Worm (Caenorhabditis elegans) whole organism, L4 larva: Measurements from ENCODE around the gene acs-3.

Experiments
- D1046.2 ChIP-seq: fragments of 200-800 bp; sonication (Bioruptor generic); IDR thresholded peaks from 2 replicates; pipeline ENCODE4 v1.3.6; 2022; ENCODE audit warnings: missing genetic modification characterization, missing compliant biosample characterization
- F26F4.8 ChIP-seq: fragments of 200-800 bp; sonication (Bioruptor generic); conservative IDR thresholded peaks from 2 replicates; pipeline ENCODE4 v1.3.6; 2022; ENCODE audit warnings: missing genetic modification characterization, missing compliant biosample characterization
- F37D6.2 ChIP-seq: sonication (generic microtip); optimal IDR thresholded peaks from 2 replicates; lab custom pipeline; 2016; ENCODE audit warnings: mild to moderate bottlenecking, missing genetic modification characterization, missing compliant biosample characterization
- F44E2.7 ChIP-seq: fragments of 200-800 bp; sonication (Bioruptor generic); IDR thresholded peaks from 2 replicates; pipeline ENCODE4 v2.1.2; 2022; ENCODE audit warnings: missing genetic modification characterization, missing compliant biosample characterization
- F49E8.2 ChIP-seq: sonication (generic microtip); optimal IDR thresholded peaks from 2 replicates; lab custom pipeline; 2016; ENCODE audit warnings: missing compliant biosample characterization, mild to moderate bottlenecking, missing genetic modification characterization, borderline replicate concordance
- T20F7.1 ChIP-seq: fragments of 200-800 bp; sonication (Bioruptor generic); optimal IDR thresholded peaks from 2 replicates; lab custom pipeline; 2018; ENCODE audit warnings: mild to moderate bottlenecking, missing genetic modification characterization, missing compliant biosample characterization
- T26A8.4 ChIP-seq: fragments of 200-800 bp; sonication (Bioruptor generic); IDR thresholded peaks from 2 replicates; pipeline ENCODE4 v1.3.6; 2022; ENCODE audit warnings: missing genetic modification characterization, missing compliant biosample characterization
- Y105C5A.15 ChIP-seq: fragments of 200-800 bp; sonication (Bioruptor generic); IDR thresholded peaks from 2 replicates; pipeline ENCODE4 v1.3.6; 2022; ENCODE audit warnings: missing genetic modification characterization, missing compliant biosample characterization
- Y5F2A.4 ChIP-seq: fragments of 200-800 bp; sonication (Bioruptor generic); optimal IDR thresholded peaks from 2 replicates; lab custom pipeline; 2018; ENCODE audit warnings: mild to moderate bottlenecking, missing genetic modification characterization, missing compliant biosample characterization
- Y75B8A.6 ChIP-seq: fragments of 200-800 bp; sonication (Bioruptor generic); IDR thresholded peaks from 2 replicates; pipeline ENCODE4 v1.3.6; 2022; ENCODE audit warnings: missing genetic modification reagents, missing genetic modification characterization, missing compliant biosample characterization
- ZK337.2 ChIP-seq: fragments of 200-800 bp; sonication (Bioruptor generic); IDR thresholded peaks from 2 replicates; pipeline ENCODE4 v1.3.6; 2022; ENCODE audit warnings: missing genetic modification reagents, missing genetic modification characterization, missing compliant biosample characterization
- aha-1 ChIP-seq: fragments of 150-350 bp; peaks from one replicate; lab custom pipeline; 2014; ENCODE audit warnings: missing biosample characterization, missing genetic modification characterization
- ama-1 ChIP-seq: fragments of 150-350 bp; optimal IDR thresholded peaks from 2 replicates; lab custom pipeline; 2014; ENCODE audit warnings: inconsistent platforms, mixed read lengths
- arid-1 ChIP-seq: fragments of 200-800 bp; sonication (Bioruptor generic); conservative IDR thresholded peaks from 2 replicates; pipeline ENCODE4 v1.3.6; 2022; ENCODE audit warnings: missing genetic modification reagents, missing genetic modification characterization, missing compliant biosample characterization
- ceh-28 ChIP-seq: fragments of 150-350 bp; optimal IDR thresholded peaks from 2 replicates; lab custom pipeline; 2014; ENCODE audit warnings: missing biosample characterization, missing genetic modification reagents, missing genetic modification characterization
- ceh-32 ChIP-seq: sonication (generic microtip); optimal IDR thresholded peaks from 2 replicates; lab custom pipeline; 2016; ENCODE audit warnings: mild to moderate bottlenecking, missing genetic modification characterization, missing compliant biosample characterization; ENCODE audit not compliant: poor library complexity
- ceh-62 ChIP-seq: sonication (generic microtip); optimal IDR thresholded peaks from 2 replicates; lab custom pipeline; 2017; ENCODE audit warnings: missing biosample characterization, missing genetic modification characterization
- ces-1 ChIP-seq: fragments of 150-350 bp; sonication (generic microtip); optimal IDR thresholded peaks from 4 replicates; lab custom pipeline; 2014; ENCODE audit warnings: missing biosample characterization, missing genetic modification reagents, missing genetic modification characterization
- daf-12 ChIP-seq: fragments of 150-350 bp; optimal IDR thresholded peaks from 2 replicates; lab custom pipeline; 2014; ENCODE audit warnings: missing biosample characterization, missing genetic modification reagents, missing genetic modification characterization
- daf-16 ChIP-seq, 3 experiments: sonication (generic microtip); optimal IDR thresholded peaks; 2 replicates each; lab custom pipeline; 2016 to 2017; ENCODE audit warnings: missing genetic modification characterization in 3 of 3, missing genetic modification reagents in 3 of 3, mild to moderate bottlenecking in 2 of 3, missing compliant biosample characterization in 2 of 3, missing biosample characterization in 1 of 3, moderate library complexity in 1 of 3
- daf-19 ChIP-seq: fragments of 200-800 bp; sonication (Bioruptor generic); conservative IDR thresholded peaks from 2 replicates; pipeline ENCODE4 v1.3.6; 2022; ENCODE audit warnings: missing genetic modification characterization, missing compliant biosample characterization
- daf-8 ChIP-seq: fragments of 200-800 bp; sonication (Bioruptor generic); IDR thresholded peaks from 2 replicates; pipeline ENCODE4 v1.3.6; 2022; ENCODE audit warnings: missing genetic modification characterization, missing compliant biosample characterization
- dmd-6 ChIP-seq: fragments of 200-800 bp; sonication (Bioruptor generic); IDR thresholded peaks from 2 replicates; pipeline ENCODE4 v1.3.6; 2022; ENCODE audit warnings: missing genetic modification reagents, missing genetic modification characterization, missing compliant biosample characterization
- dmd-9 ChIP-seq: fragments of 200-800 bp; sonication (Bioruptor generic); IDR thresholded peaks from 2 replicates; pipeline ENCODE4 v1.3.6; 2022; ENCODE audit warnings: missing genetic modification reagents, missing genetic modification characterization, missing compliant biosample characterization
- dve-1 ChIP-seq: sonication (generic microtip); optimal IDR thresholded peaks from 2 replicates; lab custom pipeline; 2017; ENCODE audit warnings: antibody characterized with exemption, mild to moderate bottlenecking, missing genetic modification characterization, missing compliant biosample characterization; ENCODE audit not compliant: insufficient read depth
- fkh-10 ChIP-seq: fragments of 150-350 bp; optimal IDR thresholded peaks from 2 replicates; lab custom pipeline; 2014; ENCODE audit warnings: missing biosample characterization, missing genetic modification reagents, missing genetic modification characterization
- gei-8 ChIP-seq: fragments of 200-800 bp; sonication (Bioruptor generic); optimal IDR thresholded peaks from 2 replicates; lab custom pipeline; 2018; ENCODE audit warnings: mild to moderate bottlenecking, missing genetic modification characterization, missing compliant biosample characterization
- hif-1 ChIP-seq, 2 experiments: sonication (generic microtip); optimal IDR thresholded peaks; 2 replicates each; lab custom pipeline; 2016 to 2017; ENCODE audit warnings: missing compliant biosample characterization in 2 of 2, missing genetic modification characterization in 2 of 2, missing genetic modification reagents in 2 of 2, missing genotype in 2 of 2, mild to moderate bottlenecking in 1 of 2
- hlh-30 ChIP-seq: sonication (generic microtip); optimal IDR thresholded peaks from 2 replicates; lab custom pipeline; 2017; ENCODE audit warnings: antibody characterized with exemption, mild to moderate bottlenecking, missing genetic modification characterization, missing compliant biosample characterization; ENCODE audit not compliant: insufficient read depth
- hmg-1.1 ChIP-seq: fragments of 200-800 bp; sonication (Bioruptor generic); IDR thresholded peaks from 2 replicates; pipeline ENCODE4 v1.3.6; 2022; ENCODE audit warnings: missing genetic modification reagents, missing genetic modification characterization, missing compliant biosample characterization
- lim-7 ChIP-seq: fragments of 200-800 bp; sonication (Bioruptor generic); IDR thresholded peaks from 2 replicates; pipeline ENCODE4 v1.3.6; 2022; ENCODE audit warnings: missing genetic modification characterization, missing compliant biosample characterization
- lin-1 ChIP-seq: fragments of 200-800 bp; sonication (Bioruptor generic); IDR thresholded peaks from 2 replicates; pipeline ENCODE4 v1.3.6; 2022; ENCODE audit warnings: missing genetic modification reagents, missing genetic modification characterization, missing compliant biosample characterization
- lin-15B ChIP-seq: fragments of 150-350 bp; sonication (generic microtip); optimal IDR thresholded peaks from 3 replicates; lab custom pipeline; 2014; ENCODE audit warnings: missing biosample characterization, missing genetic modification characterization
- mdl-1 ChIP-seq, 2 experiments: fragments of 150-350 bp in 1 of 2; sonication (generic microtip) in 1 of 2; optimal IDR thresholded peaks; 2 replicates each; lab custom pipeline; 2014 to 2017; ENCODE audit warnings: missing biosample characterization in 2 of 2, missing genetic modification characterization in 2 of 2
- mdt-29 ChIP-seq: fragments of 200-800 bp; sonication (Bioruptor generic); IDR thresholded peaks from 2 replicates; pipeline ENCODE4 v1.3.6; 2022; ENCODE audit warnings: missing genetic modification reagents, missing genetic modification characterization, missing compliant biosample characterization
- mep-1 ChIP-seq: fragments of 150-350 bp; sonication (generic microtip); optimal IDR thresholded peaks from 3 replicates; lab custom pipeline; 2014; ENCODE audit warnings: missing biosample characterization, missing genetic modification characterization
- mxl-2 ChIP-seq: fragments of 200-800 bp; sonication (Bioruptor generic); conservative IDR thresholded peaks from 2 replicates; pipeline ENCODE4 v1.3.6; 2022; ENCODE audit warnings: missing genetic modification reagents, missing genetic modification characterization, missing compliant biosample characterization
- nhr-102 ChIP-seq: sonication (generic microtip); optimal IDR thresholded peaks from 2 replicates; lab custom pipeline; 2016; ENCODE audit warnings: mild to moderate bottlenecking, missing genetic modification characterization, moderate library complexity, missing compliant biosample characterization
- nhr-11 ChIP-seq: fragments of 150-350 bp; optimal IDR thresholded peaks from 2 replicates; lab custom pipeline; 2014; ENCODE audit warnings: missing biosample characterization, missing genetic modification characterization
- nhr-111 ChIP-seq: fragments of 200-800 bp; sonication (Bioruptor generic); optimal IDR thresholded peaks from 2 replicates; lab custom pipeline; 2018; ENCODE audit warnings: mild to moderate bottlenecking, missing genetic modification characterization, missing compliant biosample characterization
- nhr-41 ChIP-seq: fragments of 200-800 bp; sonication (Bioruptor generic); IDR thresholded peaks from 2 replicates; pipeline ENCODE4 v1.3.6; 2022; ENCODE audit warnings: missing genetic modification reagents, missing genetic modification characterization, missing compliant biosample characterization
- nhr-6 ChIP-seq: fragments of 150-350 bp; optimal IDR thresholded peaks from 2 replicates; lab custom pipeline; 2014; ENCODE audit warnings: missing biosample characterization, missing genetic modification characterization
- php-3 ChIP-seq: fragments of 200-800 bp; sonication (Bioruptor generic); IDR thresholded peaks from 2 replicates; pipeline ENCODE4 v1.3.6; 2022; ENCODE audit warnings: missing genetic modification reagents, missing genetic modification characterization, missing compliant biosample characterization
- pqm-1 ChIP-seq: sonication (generic microtip); optimal IDR thresholded peaks from 2 replicates; lab custom pipeline; 2017; ENCODE audit warnings: missing biosample characterization, missing genetic modification characterization
- spr-1 ChIP-seq: sonication (generic microtip); optimal IDR thresholded peaks from 2 replicates; lab custom pipeline; 2016; ENCODE audit warnings: mild to moderate bottlenecking, missing genetic modification characterization, missing compliant biosample characterization
- tag-97 ChIP-seq: fragments of 200-800 bp; sonication (Bioruptor generic); IDR thresholded peaks from 2 replicates; pipeline ENCODE4 v1.3.6; 2022; ENCODE audit warnings: missing genetic modification characterization, missing compliant biosample characterization
- unc-62 ChIP-seq, 3 experiments: fragments of 150-350 bp in 1 of 3; sonication (generic microtip); optimal IDR thresholded peaks in 2 of 3; peaks in 1 of 3; 1 replicate in 1 of 3; 2 replicates in 2 of 3; lab custom pipeline; 2014 to 2017; ENCODE audit warnings: missing biosample characterization in 3 of 3, missing genetic modification characterization in 3 of 3, missing genetic modification reagents in 3 of 3, missing genotype in 1 of 3
- zag-1 ChIP-seq: fragments of 150-350 bp; optimal IDR thresholded peaks from 2 replicates; lab custom pipeline; 2014; ENCODE audit warnings: missing biosample characterization, missing genetic modification characterization
- zip-2 ChIP-seq: fragments of 150-350 bp; optimal IDR thresholded peaks from 2 replicates; lab custom pipeline; 2014; ENCODE audit warnings: missing biosample characterization, missing genetic modification characterization
- ztf-11 ChIP-seq: fragments of 150-350 bp; optimal IDR thresholded peaks from 2 replicates; lab custom pipeline; 2014; ENCODE audit warnings: missing biosample characterization, missing genetic modification characterization
- ztf-7 ChIP-seq: fragments of 150-350 bp; optimal IDR thresholded peaks from 2 replicates; lab custom pipeline; 2014; ENCODE audit warnings: missing biosample characterization, missing genetic modification characterization

Gene acs-3

DNA sequence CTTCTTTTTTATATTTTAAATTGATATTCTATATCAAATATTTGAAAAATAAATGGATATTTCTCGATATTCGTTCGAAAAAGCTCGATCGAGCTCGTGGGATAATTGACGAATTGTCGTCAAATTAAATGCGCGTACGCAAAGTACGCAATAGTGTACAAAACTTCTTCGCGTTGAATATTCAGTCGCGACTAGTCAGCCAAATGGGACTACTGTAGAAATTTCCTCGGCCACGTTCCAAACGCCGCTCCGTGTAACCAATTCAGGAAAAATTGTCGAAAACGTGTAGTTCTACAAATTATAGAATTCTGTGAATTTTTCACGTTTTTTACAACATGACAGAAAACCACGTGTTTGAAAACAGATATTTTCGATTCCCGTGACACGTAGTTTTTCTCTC is 39.1 kb downstream of the acs-3 start (continued):
- TF ChIP-seq mdt-29 (GFP tag; lab: Robert Waterston, UW) (no peak), daf-12 (tag; lab: Kevin White, UChicago) (no peak), lim-7 (GFP tag; lab: Robert Waterston, UW) (no peak), nhr-6 (tag; lab: Kevin White, UChicago) (no peak), daf-8 (no peak), ama-1 (lab: Kevin White, UChicago) (no peak), F49E8.2 (tag; lab: Kevin White, UChicago) (no peak), Y75B8A.6 (GFP tag; lab: Robert Waterston, UW) (no peak), D1046.2 (GFP tag; lab: Robert Waterston, UW) (no peak), arid-1 (GFP tag; lab: Robert Waterston, UW) (no peak; the same call in 1 of the 2 replicates), hif-1 (tag; optimal IDR thresholded peaks at IDR 0.05; lab: Kevin White, UChicago) (peak in 1 of 2 experiments; percentile 70), ces-1 (GFP tag; lab: Kevin White, UChicago) (no peak), gei-8 (GFP tag; lab: Kevin White, UChicago) (no peak), dmd-6 (GFP tag; lab: Robert Waterston, UW) (peak; percentile 66), ztf-7 (tag; lab: Kevin White, UChicago) (no peak), zag-1 (no peak), ceh-62 (no peak), T20F7.1 (GFP tag; lab: Kevin White, UChicago) (no peak), Y105C5A.15 (no peak), T26A8.4 (GFP tag; lab: Robert Waterston, UW) (peak; percentile 67), nhr-11 (tag; lab: Kevin White, UChicago) (no peak), mxl-2 (GFP tag; lab: Robert Waterston, UW) (no peak), php-3 (no peak), zip-2 (no peak), nhr-111 (GFP tag; lab: Kevin White, UChicago) (no peak), nhr-41 (GFP tag; lab: Robert Waterston, UW) (no peak), F44E2.7 (GFP tag; lab: Robert Waterston, UW) (no peak), hlh-30 (peak; percentile 28), fkh-10 (GFP tag; lab: Kevin White, UChicago) (no peak), nhr-102 (tag; lab: Kevin White, UChicago) (peak; percentile 70), ceh-28 (tag; lab: Kevin White, UChicago) (no peak), F37D6.2 (tag; lab: Kevin White, UChicago) (no peak), lin-1 (no peak), tag-97 (no peak), ceh-32 (tag; lab: Kevin White, UChicago) (no peak), dmd-9 (GFP tag; lab: Robert Waterston, UW) (no peak), mep-1 (tag; lab: Kevin White, UChicago) (no peak), daf-16 (GFP tag; optimal IDR thresholded peaks at IDR 0.05; lab: Kevin White, UChicago) (no peak), daf-16 (tag; optimal IDR thresholded peaks at IDR 0.05; lab: Kevin White, UChicago) (peak; percentile 25), unc-62 (GFP tag; optimal IDR thresholded peaks at IDR 0.05 in 1 of 2; lab: Kevin White, UChicago) (peak in 1 of 2 experiments; percentile 80), unc-62 (tag; optimal IDR thresholded peaks at IDR 0.05; lab: Kevin White, UChicago) (no peak), pqm-1 (tag; lab: Kevin White, UChicago) (no peak), daf-19 (no peak), dve-1 (tag; lab: Kevin White, UChicago) (peak; percentile 34), Y5F2A.4 (no peak), hmg-1.1 (GFP tag; lab: Robert Waterston, UW) (peak; percentile 50; the same call in 1 of the 2 replicates), lin-15B (tag; lab: Kevin White, UChicago) (peak; percentile 15), spr-1 (tag; lab: Kevin White, UChicago) (no peak), ZK337.2 (GFP tag; lab: Robert Waterston, UW) (no peak), ztf-11 (tag; lab: Kevin White, UChicago) (no peak), mdl-1 (tag; optimal IDR thresholded peaks at IDR 0.05; lab: Kevin White, UChicago) (no peak), aha-1 (tag; lab: Kevin White, UChicago) (no peak), F26F4.8 (GFP tag; lab: Robert Waterston, UW) (no peak)
